Worm (Caenorhabditis elegans): ENCODE data around the gene tag-273.
"Not testable (repeated sequence)": the region's sequence is repeated elsewhere in the genome, so short reads cannot be mapped to it uniquely, and the experiment has no call there.

Gene tag-273

ce11 chrIV:14505066-14505465, at the start of gene tag-273:
tag-273 (minus strand) TSS chrIV:14505166.
- no peak for TF ChIP-seq him-1 (tag; optimal IDR thresholded peaks at IDR 0.05)
- no peak for TF ChIP-seq dao-5 (tag; optimal IDR thresholded peaks at IDR 0.05)
- TF ChIP-seq W03F9.2 (tag; optimal IDR thresholded peaks at IDR 0.05) = no peak

ce11 chrIV:14551870-14552269, 46.9 kb upstream of the tag-273 start, which contains the start of gene pals-30:
pals-30 (minus strand) TSS chrIV:14551970.
- TF ChIP-seq W03F9.2, him-1, dao-5 (tag; optimal IDR thresholded peaks at IDR 0.05): not testable (repeated sequence)

- no peak for TF ChIP-seq him-1 (tag; optimal IDR thresholded peaks at IDR 0.05)
- TF ChIP-seq W03F9.2 (tag; optimal IDR thresholded peaks at IDR 0.05) = no peak
- no peak for TF ChIP-seq dao-5 (tag; optimal IDR thresholded peaks at IDR 0.05)
These were observed 44.3 kb upstream of the tag-273 start, which contains the start of gene T27E7.9 for ce11 chrIV:14549308-14549707. T27E7.9 (minus strand) TSS chrIV:14549408.

ce11 chrIV:14547292-14547691, 42.3 kb upstream of the tag-273 start:
- TF ChIP-seq W03F9.2 (tag; optimal IDR thresholded peaks at IDR 0.05) (no peak), dao-5 (tag; optimal IDR thresholded peaks at IDR 0.05) (no peak), him-1 (tag; optimal IDR thresholded peaks at IDR 0.05) (no peak)

ce11 chrIV:14542517-14542916, 37.6 kb upstream of the tag-273 start, which contains the start of gene pals-29:
pals-29 (minus strand) TSS chrIV:14542617.
- no peak for TF ChIP-seq him-1 (tag; optimal IDR thresholded peaks at IDR 0.05)
- no peak for TF ChIP-seq dao-5 (tag; optimal IDR thresholded peaks at IDR 0.05)
- TF ChIP-seq W03F9.2 (tag; optimal IDR thresholded peaks at IDR 0.05) = no peak

- no peak for TF ChIP-seq him-1 (tag; optimal IDR thresholded peaks at IDR 0.05)
- no peak for TF ChIP-seq dao-5 (tag; optimal IDR thresholded peaks at IDR 0.05)
- no peak for TF ChIP-seq W03F9.2 (tag; optimal IDR thresholded peaks at IDR 0.05)
These were observed 31.9 kb upstream of the tag-273 start, which contains the start of gene T27E7.5 for ce11 chrIV:14536911-14537310. T27E7.5 (plus strand) TSS chrIV:14537163.

- TF ChIP-seq W03F9.2 (tag; optimal IDR thresholded peaks at IDR 0.05) (no peak), dao-5 (tag; optimal IDR thresholded peaks at IDR 0.05) (no peak), him-1 (tag; optimal IDR thresholded peaks at IDR 0.05) (no peak)
These were observed 30.0 kb upstream of the tag-273 start, which contains the start of gene T27E7.4 for ce11 chrIV:14534967-14535366. T27E7.4 (minus strand) TSS chrIV:14535067.

ce11 chrIV:14532366-14532765, 27.4 kb upstream of the tag-273 start:
- no peak for TF ChIP-seq him-1 (tag; optimal IDR thresholded peaks at IDR 0.05)
- no peak for TF ChIP-seq W03F9.2 (tag; optimal IDR thresholded peaks at IDR 0.05)
- no peak for TF ChIP-seq dao-5 (tag; optimal IDR thresholded peaks at IDR 0.05)

ce11 chrIV:14530031-14530430, 25.1 kb upstream of the tag-273 start:
- no peak for TF ChIP-seq W03F9.2 (tag; optimal IDR thresholded peaks at IDR 0.05)
- no peak for TF ChIP-seq dao-5 (tag; optimal IDR thresholded peaks at IDR 0.05)
- no peak for TF ChIP-seq him-1 (tag; optimal IDR thresholded peaks at IDR 0.05)

ce11 chrIV:14528718-14529117, 23.8 kb upstream of the tag-273 start, which contains the start of gene T27E7.3:
T27E7.3 (plus strand) TSS chrIV:14529018.
- no peak for TF ChIP-seq W03F9.2 (tag; optimal IDR thresholded peaks at IDR 0.05)
- TF ChIP-seq dao-5 (tag; optimal IDR thresholded peaks at IDR 0.05) = no peak
- no peak for TF ChIP-seq him-1 (tag; optimal IDR thresholded peaks at IDR 0.05)

- TF ChIP-seq dao-5 (tag; optimal IDR thresholded peaks at IDR 0.05) (no peak), him-1 (tag; optimal IDR thresholded peaks at IDR 0.05) (no peak), W03F9.2 (tag; optimal IDR thresholded peaks at IDR 0.05) (no peak)
These were observed 18.6 kb upstream of the tag-273 start, which contains the start of gene srh-63 for ce11 chrIV:14523568-14523967. srh-63 (plus strand) TSS chrIV:14523868.

ce11 chrIV:14519423-14519822, 14.5 kb upstream of the tag-273 start, which contains the start of the genes Y57G11A.2 and T27E7.1:
Y57G11A.2 (minus strand) TSS chrIV:14519523.
T27E7.1 (plus strand) TSS chrIV:14519759.
- TF ChIP-seq dao-5 (tag; optimal IDR thresholded peaks at IDR 0.05) = no peak
- TF ChIP-seq him-1 (tag; optimal IDR thresholded peaks at IDR 0.05) = no peak
- TF ChIP-seq W03F9.2 (tag; optimal IDR thresholded peaks at IDR 0.05) = no peak

- TF ChIP-seq dao-5 (tag; optimal IDR thresholded peaks at IDR 0.05) (no peak), him-1 (tag; optimal IDR thresholded peaks at IDR 0.05) (no peak), W03F9.2 (tag; optimal IDR thresholded peaks at IDR 0.05) (no peak)
These were observed 10.2 kb upstream of the tag-273 start for ce11 chrIV:14515162-14515561.

ce11 chrIV:14512405-14512804, 7.4 kb upstream of the tag-273 start, which contains the start of gene Y57G11A.5:
Y57G11A.5 (minus strand) TSS chrIV:14512505.
- TF ChIP-seq him-1 (tag; optimal IDR thresholded peaks at IDR 0.05) (no peak), W03F9.2 (tag; optimal IDR thresholded peaks at IDR 0.05) (no peak), dao-5 (tag; optimal IDR thresholded peaks at IDR 0.05) (no peak)

- TF ChIP-seq him-1 (tag; optimal IDR thresholded peaks at IDR 0.05) (no peak), dao-5 (tag; optimal IDR thresholded peaks at IDR 0.05) (no peak), W03F9.2 (tag; optimal IDR thresholded peaks at IDR 0.05) (no peak)
These were observed 2.0 kb upstream of the tag-273 start for ce11 chrIV:14506995-14507394.

Measured in whole organism, L4/young adult.